Worm (Caenorhabditis elegans) whole organism, L4 larva: ENCODE results near the gene C06E1.1.

Experiments
- D1046.2 ChIP-seq: fragments of 200-800 bp; sonication (Bioruptor generic); IDR thresholded peaks from 2 replicates; pipeline ENCODE4 v1.3.6; 2022; ENCODE audit warnings: missing genetic modification characterization, missing compliant biosample characterization
- F26F4.8 ChIP-seq: fragments of 200-800 bp; sonication (Bioruptor generic); conservative IDR thresholded peaks from 2 replicates; pipeline ENCODE4 v1.3.6; 2022; ENCODE audit warnings: missing genetic modification characterization, missing compliant biosample characterization
- R02D3.7 ChIP-seq: fragments of 150-350 bp; sonication (generic microtip); optimal IDR thresholded peaks from 3 replicates; lab custom pipeline; 2014; ENCODE audit warnings: missing biosample characterization, missing genetic modification characterization
- T20F7.1 ChIP-seq: fragments of 200-800 bp; sonication (Bioruptor generic); optimal IDR thresholded peaks from 2 replicates; lab custom pipeline; 2018; ENCODE audit warnings: mild to moderate bottlenecking, missing genetic modification characterization, missing compliant biosample characterization
- T26A8.4 ChIP-seq: fragments of 200-800 bp; sonication (Bioruptor generic); IDR thresholded peaks from 2 replicates; pipeline ENCODE4 v1.3.6; 2022; ENCODE audit warnings: missing genetic modification characterization, missing compliant biosample characterization
- Y48G9A.11 ChIP-seq: fragments of 200-800 bp; sonication (Bioruptor generic); IDR thresholded peaks from 2 replicates; pipeline ENCODE4 v1.3.6; 2022; ENCODE audit warnings: missing genetic modification reagents, missing genetic modification characterization, missing compliant biosample characterization
- ZK546.5 ChIP-seq, 2 experiments: sonication (generic microtip); optimal IDR thresholded peaks; 2 replicates each; lab custom pipeline; 2017; ENCODE audit warnings: missing biosample characterization in 2 of 2, missing genetic modification characterization in 2 of 2
- aly-2 ChIP-seq: sonication (generic microtip); optimal IDR thresholded peaks from 2 replicates; lab custom pipeline; 2018; ENCODE audit warnings: missing biosample characterization, missing genetic modification characterization
- ama-1 ChIP-seq: fragments of 150-350 bp; optimal IDR thresholded peaks from 2 replicates; lab custom pipeline; 2014; ENCODE audit warnings: inconsistent platforms, mixed read lengths
- arid-1 ChIP-seq: fragments of 200-800 bp; sonication (Bioruptor generic); conservative IDR thresholded peaks from 2 replicates; pipeline ENCODE4 v1.3.6; 2022; ENCODE audit warnings: missing genetic modification reagents, missing genetic modification characterization, missing compliant biosample characterization
- ceh-20 ChIP-seq: fragments of 200-800 bp; sonication (Bioruptor generic); IDR thresholded peaks from 2 replicates; pipeline ENCODE4 v1.3.6; 2022; ENCODE audit warnings: missing genetic modification reagents, missing genetic modification characterization, missing compliant biosample characterization
- ceh-44 ChIP-seq: fragments of 200-800 bp; sonication (Bioruptor generic); IDR thresholded peaks from 2 replicates; pipeline ENCODE4 v1.3.6; 2022; ENCODE audit warnings: missing genetic modification reagents, missing genetic modification characterization, missing compliant biosample characterization
- ctbp-1 ChIP-seq: fragments of 200-800 bp; sonication (Bioruptor generic); IDR thresholded peaks from 2 replicates; pipeline ENCODE4 v1.3.6; 2022; ENCODE audit warnings: missing genetic modification reagents, missing genetic modification characterization, missing compliant biosample characterization
- daf-12 ChIP-seq: fragments of 150-350 bp; optimal IDR thresholded peaks from 2 replicates; lab custom pipeline; 2014; ENCODE audit warnings: missing biosample characterization, missing genetic modification reagents, missing genetic modification characterization
- daf-16 ChIP-seq, 3 experiments: sonication (generic microtip); optimal IDR thresholded peaks; 2 replicates each; lab custom pipeline; 2016 to 2017; ENCODE audit warnings: missing genetic modification characterization in 3 of 3, missing genetic modification reagents in 3 of 3, mild to moderate bottlenecking in 2 of 3, missing compliant biosample characterization in 2 of 3, missing biosample characterization in 1 of 3, moderate library complexity in 1 of 3
- dmd-8 ChIP-seq: fragments of 200-800 bp; sonication (Bioruptor generic); IDR thresholded peaks from 2 replicates; pipeline ENCODE4 v1.3.6; 2022; ENCODE audit warnings: missing genetic modification characterization, missing compliant biosample characterization
- dmd-9 ChIP-seq: fragments of 200-800 bp; sonication (Bioruptor generic); IDR thresholded peaks from 2 replicates; pipeline ENCODE4 v1.3.6; 2022; ENCODE audit warnings: missing genetic modification reagents, missing genetic modification characterization, missing compliant biosample characterization
- duxl-1 ChIP-seq: sonication (generic microtip); optimal IDR thresholded peaks from 2 replicates; lab custom pipeline; 2016; ENCODE audit warnings: mild to moderate bottlenecking, missing genetic modification characterization, moderate library complexity, missing compliant biosample characterization; ENCODE audit not compliant: poor library complexity
- dve-1 ChIP-seq: sonication (generic microtip); optimal IDR thresholded peaks from 2 replicates; lab custom pipeline; 2017; ENCODE audit warnings: antibody characterized with exemption, mild to moderate bottlenecking, missing genetic modification characterization, missing compliant biosample characterization; ENCODE audit not compliant: insufficient read depth
- hif-1 ChIP-seq, 2 experiments: sonication (generic microtip); optimal IDR thresholded peaks; 2 replicates each; lab custom pipeline; 2016 to 2017; ENCODE audit warnings: missing compliant biosample characterization in 2 of 2, missing genetic modification characterization in 2 of 2, missing genetic modification reagents in 2 of 2, missing genotype in 2 of 2, mild to moderate bottlenecking in 1 of 2
- hlh-30 ChIP-seq: sonication (generic microtip); optimal IDR thresholded peaks from 2 replicates; lab custom pipeline; 2017; ENCODE audit warnings: antibody characterized with exemption, mild to moderate bottlenecking, missing genetic modification characterization, missing compliant biosample characterization; ENCODE audit not compliant: insufficient read depth
- hmg-1.1 ChIP-seq: fragments of 200-800 bp; sonication (Bioruptor generic); IDR thresholded peaks from 2 replicates; pipeline ENCODE4 v1.3.6; 2022; ENCODE audit warnings: missing genetic modification reagents, missing genetic modification characterization, missing compliant biosample characterization
- lim-7 ChIP-seq: fragments of 200-800 bp; sonication (Bioruptor generic); IDR thresholded peaks from 2 replicates; pipeline ENCODE4 v1.3.6; 2022; ENCODE audit warnings: missing genetic modification characterization, missing compliant biosample characterization
- lin-1 ChIP-seq: fragments of 200-800 bp; sonication (Bioruptor generic); IDR thresholded peaks from 2 replicates; pipeline ENCODE4 v1.3.6; 2022; ENCODE audit warnings: missing genetic modification reagents, missing genetic modification characterization, missing compliant biosample characterization
- lin-38 ChIP-seq: fragments of 200-800 bp; sonication (Bioruptor generic); IDR thresholded peaks from 2 replicates; pipeline ENCODE4 v1.3.6; 2022; ENCODE audit warnings: missing genetic modification reagents, missing genetic modification characterization, missing compliant biosample characterization
- lin-39 ChIP-seq: fragments of 150-350 bp; optimal IDR thresholded peaks from 2 replicates; lab custom pipeline; 2014; ENCODE audit warnings: missing biosample characterization, missing genetic modification reagents, missing genetic modification characterization
- lir-3 ChIP-seq: sonication (generic microtip); optimal IDR thresholded peaks from 2 replicates; lab custom pipeline; 2016; ENCODE audit warnings: mild to moderate bottlenecking, missing genetic modification characterization, missing compliant biosample characterization
- madf-9 ChIP-seq: fragments of 200-800 bp; sonication (Bioruptor generic); conservative IDR thresholded peaks from 2 replicates; pipeline ENCODE4 v1.3.6; 2022; ENCODE audit warnings: missing genetic modification reagents, missing genetic modification characterization, missing compliant biosample characterization
- mdl-1 ChIP-seq, 2 experiments: fragments of 150-350 bp in 1 of 2; sonication (generic microtip) in 1 of 2; optimal IDR thresholded peaks; 2 replicates each; lab custom pipeline; 2014 to 2017; ENCODE audit warnings: missing biosample characterization in 2 of 2, missing genetic modification characterization in 2 of 2
- mes-2 ChIP-seq: sonication (generic microtip); optimal IDR thresholded peaks from 2 replicates; lab custom pipeline; 2016; ENCODE audit warnings: missing genotype, mild to moderate bottlenecking, missing genetic modification characterization, missing compliant biosample characterization; ENCODE audit not compliant: poor library complexity, severe bottlenecking
- nhr-111 ChIP-seq: fragments of 200-800 bp; sonication (Bioruptor generic); optimal IDR thresholded peaks from 2 replicates; lab custom pipeline; 2018; ENCODE audit warnings: mild to moderate bottlenecking, missing genetic modification characterization, missing compliant biosample characterization
- nhr-237 ChIP-seq: sonication (generic microtip); optimal IDR thresholded peaks from 2 replicates; lab custom pipeline; 2017; ENCODE audit warnings: missing biosample characterization, missing genetic modification characterization
- nhr-25 ChIP-seq: sonication (generic microtip); optimal IDR thresholded peaks from 2 replicates; lab custom pipeline; 2017; ENCODE audit warnings: missing genetic modification characterization, mild to moderate bottlenecking, missing compliant biosample characterization, antibody characterized with exemption, moderate library complexity, borderline replicate concordance; ENCODE audit not compliant: insufficient read depth
- nhr-41 ChIP-seq: fragments of 200-800 bp; sonication (Bioruptor generic); IDR thresholded peaks from 2 replicates; pipeline ENCODE4 v1.3.6; 2022; ENCODE audit warnings: missing genetic modification reagents, missing genetic modification characterization, missing compliant biosample characterization
- nhr-77 ChIP-seq: fragments of 150-350 bp; optimal IDR thresholded peaks from 2 replicates; lab custom pipeline; 2014; ENCODE audit warnings: missing biosample characterization, missing genetic modification characterization
- pha-4 ChIP-seq, 2 experiments: fragments of 150-350 bp in 1 of 2; fragments of 200-800 bp in 1 of 2; sonication (Bioruptor generic) in 1 of 2; IDR thresholded peaks in 1 of 2; optimal IDR thresholded peaks in 1 of 2; 2 replicates each; pipeline versions ENCODE4 v1.3.6 to Lab custom; 2014 to 2022; ENCODE audit warnings: missing genetic modification characterization in 2 of 2, missing genetic modification reagents in 2 of 2, missing biosample characterization in 1 of 2, missing compliant biosample characterization in 1 of 2
- php-3 ChIP-seq: fragments of 200-800 bp; sonication (Bioruptor generic); IDR thresholded peaks from 2 replicates; pipeline ENCODE4 v1.3.6; 2022; ENCODE audit warnings: missing genetic modification reagents, missing genetic modification characterization, missing compliant biosample characterization
- rbr-2 ChIP-seq: sonication (generic microtip); optimal IDR thresholded peaks from 2 replicates; lab custom pipeline; 2016; ENCODE audit warnings: missing genotype, missing genetic modification characterization, missing compliant biosample characterization
- spr-1 ChIP-seq: sonication (generic microtip); optimal IDR thresholded peaks from 2 replicates; lab custom pipeline; 2016; ENCODE audit warnings: mild to moderate bottlenecking, missing genetic modification characterization, missing compliant biosample characterization
- unc-130 ChIP-seq: sonication (generic microtip); optimal IDR thresholded peaks from 2 replicates; lab custom pipeline; 2016; ENCODE audit warnings: missing genetic modification reagents, missing genetic modification characterization, missing compliant biosample characterization
- unc-39 ChIP-seq: sonication (generic microtip); optimal IDR thresholded peaks from 2 replicates; lab custom pipeline; 2017; ENCODE audit warnings: missing biosample characterization, missing genetic modification characterization
- zip-11 ChIP-seq: fragments of 200-800 bp; sonication (Bioruptor generic); IDR thresholded peaks from 2 replicates; pipeline ENCODE4 v1.3.6; 2022; ENCODE audit warnings: missing genetic modification characterization, missing compliant biosample characterization
- zip-2 ChIP-seq: fragments of 150-350 bp; optimal IDR thresholded peaks from 2 replicates; lab custom pipeline; 2014; ENCODE audit warnings: missing biosample characterization, missing genetic modification characterization

The C06E1.1 gene

ce11 chrIII:8639188-8639795 lies 33.7 kb downstream of the C06E1.1 start, which contains the start of gene fip-1 (continued):
- TF ChIP-seq duxl-1 (tag; lab: Kevin White, UChicago) = peak; percentile 66
- peak; percentile 41 for TF ChIP-seq hmg-1.1 (GFP tag; lab: Robert Waterston, UW)
- TF ChIP-seq F26F4.8 (GFP tag; lab: Robert Waterston, UW) = peak; percentile 84
- TF ChIP-seq nhr-77 (tag; lab: Kevin White, UChicago) = no peak
- peak; percentile 72 for TF ChIP-seq arid-1
- TF ChIP-seq lir-3 (tag; lab: Kevin White, UChicago) = peak; percentile 5
- 0 out of 2 replicates have a peak, but pooled peaks have one; percentile 39 for TF ChIP-seq ctbp-1 (GFP tag; lab: Robert Waterston, UW)
- peak; percentile 15 for TF ChIP-seq rbr-2
- peak; percentile 91 for TF ChIP-seq dmd-8 (GFP tag; lab: Robert Waterston, UW)
- TF ChIP-seq nhr-237 = no peak
- no peak for TF ChIP-seq unc-39
- TF ChIP-seq dve-1 (tag; lab: Kevin White, UChicago) = peak; percentile 37
- TF ChIP-seq T20F7.1 = no peak
- TF ChIP-seq lin-38 (GFP tag; lab: Robert Waterston, UW) = peak; percentile 73
- no peak for TF ChIP-seq aly-2 (tag; lab: Kevin White, UChicago)
- TF ChIP-seq, all 104 proteins: peak for 34

DNA sequence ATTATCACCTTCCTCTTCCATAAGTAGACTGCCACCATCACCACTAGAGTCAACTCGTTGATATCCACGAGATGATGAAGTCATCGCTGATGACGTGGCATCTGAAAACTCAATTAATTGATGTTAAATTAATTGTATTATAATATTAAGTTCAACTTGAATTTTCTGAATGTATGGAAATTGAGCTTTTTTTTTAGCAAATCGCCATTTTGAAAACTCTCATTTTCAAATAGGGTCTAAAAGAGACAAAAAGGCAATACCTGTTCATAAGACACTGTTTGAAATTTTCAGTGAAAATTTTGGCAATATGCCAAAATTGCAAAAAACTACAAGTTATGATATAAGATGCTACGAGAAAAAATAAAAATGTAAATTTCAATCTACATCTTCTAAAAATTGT lies 38.0 kb downstream of the C06E1.1 start, which contains the start of gene twk-7:
Gene twk-7 (minus strand): TSS at position 101 of the 400 bp plus-strand sequence.
- no peak for TF ChIP-seq R02D3.7 (tag; lab: Kevin White, UChicago)
- TF ChIP-seq php-3 (GFP tag; lab: Robert Waterston, UW) = no peak
- no peak for TF ChIP-seq ZK546.5 (tag; optimal IDR thresholded peaks at IDR 0.05; lab: Kevin White, UChicago)
- TF ChIP-seq lin-38 (GFP tag; lab: Robert Waterston, UW) = no peak
- TF ChIP-seq nhr-111 (GFP tag; lab: Kevin White, UChicago) = no peak
- TF ChIP-seq lin-1 (GFP tag; lab: Robert Waterston, UW) = no peak
- TF ChIP-seq zip-11 (GFP tag; lab: Robert Waterston, UW) = no peak
- TF ChIP-seq ama-1 (lab: Kevin White, UChicago) = no peak
- TF ChIP-seq madf-9 = no peak
- TF ChIP-seq ceh-20 = no peak
- no peak for TF ChIP-seq zip-2 (tag; lab: Kevin White, UChicago)
- no peak for TF ChIP-seq pha-4 (GFP tag; IDR thresholded peaks at IDR 0.05; lab: Robert Waterston, UW)
- TF ChIP-seq pha-4 (tag; optimal IDR thresholded peaks at IDR 0.05; lab: Kevin White, UChicago) = no peak
- TF ChIP-seq hlh-30 (tag; lab: Kevin White, UChicago) = no peak
- TF ChIP-seq lin-39 (tag; lab: Kevin White, UChicago) = no peak
- TF ChIP-seq daf-12 (tag; lab: Kevin White, UChicago) = no peak
- no peak for TF ChIP-seq nhr-25 (tag; lab: Kevin White, UChicago)
- no peak for TF ChIP-seq mdl-1 (tag; optimal IDR thresholded peaks at IDR 0.05; lab: Kevin White, UChicago)

- 0 out of 2 replicates have a peak, but pooled peaks have one; percentile 39 for TF ChIP-seq ceh-44 (GFP tag; lab: Robert Waterston, UW)
- TF ChIP-seq mes-2 (tag; lab: Kevin White, UChicago) = peak; percentile 54
- TF ChIP-seq dmd-8 (GFP tag; lab: Robert Waterston, UW) = no peak
- TF ChIP-seq spr-1 (tag; lab: Kevin White, UChicago) = no peak
- 0 out of 2 replicates have a peak, but pooled peaks have one; percentile 32 for TF ChIP-seq ctbp-1 (GFP tag; lab: Robert Waterston, UW)
- 0 out of 2 replicates have a peak, but pooled peaks have one; percentile 42 for TF ChIP-seq F26F4.8 (GFP tag; lab: Robert Waterston, UW)
- TF ChIP-seq nhr-41 (GFP tag; lab: Robert Waterston, UW) = 0 out of 2 replicates have a peak, but pooled peaks have one; percentile 25
- TF ChIP-seq D1046.2 = 0 out of 2 replicates have a peak, but pooled peaks have one; percentile 47
- peak; percentile 77 for TF ChIP-seq lim-7
- no peak for TF ChIP-seq dmd-9
- 0 out of 2 replicates have a peak, but pooled peaks have one; percentile 15 for TF ChIP-seq ceh-20
- no peak for TF ChIP-seq hif-1 (tag; optimal IDR thresholded peaks at IDR 0.05; lab: Kevin White, UChicago)
- TF ChIP-seq nhr-25 (tag; lab: Kevin White, UChicago) = no peak
- peak; percentile 26 for TF ChIP-seq unc-130 (GFP tag; lab: Kevin White, UChicago)
- TF ChIP-seq Y48G9A.11 (GFP tag; lab: Robert Waterston, UW) = no peak; the same call in 1 of the 2 replicates
- peak in 1 of 2 experiments; percentile 45 for TF ChIP-seq daf-16 (GFP tag; optimal IDR thresholded peaks at IDR 0.05; lab: Kevin White, UChicago)
- TF ChIP-seq daf-16 (tag; optimal IDR thresholded peaks at IDR 0.05; lab: Kevin White, UChicago) = peak; percentile 35
- TF ChIP-seq T26A8.4 (GFP tag; lab: Robert Waterston, UW) = 0 out of 2 replicates have a peak, but pooled peaks have one; percentile 11
- TF ChIP-seq pha-4 (GFP tag; IDR thresholded peaks at IDR 0.05; lab: Robert Waterston, UW) = peak; percentile 66; the same call in 1 of the 2 replicates
- no peak for TF ChIP-seq pha-4 (tag; optimal IDR thresholded peaks at IDR 0.05; lab: Kevin White, UChicago)
These were observed 40.4 kb downstream of the C06E1.1 start for ce11 chrIII:8646021-8646420.
